Fruit fly (Drosophila melanogaster) whole organism, prepupa: ENCODE results near the gene CG2865.

ENCODE experiments used
- CG11762 ChIP-seq: fragments of 200-800 bp; sonication (Bioruptor generic); optimal IDR thresholded peaks from 3 replicates; lab custom pipeline; 2016; ENCODE audit warnings: missing biosample characterization, missing genetic modification characterization; ENCODE audit not compliant: insufficient read depth
- CG16779 ChIP-seq: fragments of 200-800 bp; sonication (Bioruptor generic); optimal IDR thresholded peaks from 3 replicates; lab custom pipeline; 2017; ENCODE audit warnings: missing biosample characterization, mild to moderate bottlenecking, missing genetic modification characterization
- CG3919 ChIP-seq: fragments of 200-800 bp; sonication (Bioruptor generic); optimal IDR thresholded peaks from 3 replicates; lab custom pipeline; 2016; ENCODE audit warnings: missing biosample characterization, missing genetic modification characterization
- CG6163 ChIP-seq: fragments of 200-800 bp; sonication (Bioruptor generic); IDR thresholded peaks from 3 replicates; pipeline ENCODE4 v1.3.6; 2022; ENCODE audit warnings: missing biosample characterization, missing genetic modification characterization
- CG8119 ChIP-seq: fragments of 200-800 bp; sonication (Bioruptor generic); IDR thresholded peaks from 3 replicates; pipeline ENCODE4 v1.3.6; 2022; ENCODE audit warnings: missing biosample characterization, missing genetic modification characterization
- CG9139 ChIP-seq: fragments of 200-800 bp; sonication (Bioruptor generic); optimal IDR thresholded peaks from 3 replicates; lab custom pipeline; 2017; ENCODE audit warnings: missing biosample characterization, mild to moderate bottlenecking, missing genetic modification characterization
- Hr38 ChIP-seq: sonication (Bioruptor generic); optimal IDR thresholded peaks from 2 replicates; lab custom pipeline; 2016; ENCODE audit warnings: missing biosample characterization, missing genetic modification characterization
- Hr39 ChIP-seq: fragments of 200-800 bp; sonication (Bioruptor generic); optimal IDR thresholded peaks from 2 replicates; lab custom pipeline; 2016; ENCODE audit warnings: missing biosample characterization, missing genetic modification characterization
- Hr4 ChIP-seq: fragments of 200-800 bp; sonication (Bioruptor generic); optimal IDR thresholded peaks from 3 replicates; lab custom pipeline; 2016; ENCODE audit warnings: missing biosample characterization, missing genetic modification characterization
- Lpt ChIP-seq: fragments of 200-800 bp; sonication (Bioruptor generic); optimal IDR thresholded peaks from 3 replicates; lab custom pipeline; 2016; ENCODE audit warnings: missing biosample characterization, missing genetic modification characterization
- Smox ChIP-seq: fragments of 200-800 bp; sonication (Bioruptor generic); optimal IDR thresholded peaks from 3 replicates; lab custom pipeline; 2016; ENCODE audit warnings: missing biosample characterization, missing genetic modification characterization
- dsx ChIP-seq: fragments of 200-800 bp; optimal IDR thresholded peaks from 3 replicates; lab custom pipeline; 2019; ENCODE audit warnings: missing biosample characterization, mild to moderate bottlenecking, missing genetic modification characterization, moderate library complexity; ENCODE audit not compliant: poor library complexity, severe bottlenecking

DNA sequence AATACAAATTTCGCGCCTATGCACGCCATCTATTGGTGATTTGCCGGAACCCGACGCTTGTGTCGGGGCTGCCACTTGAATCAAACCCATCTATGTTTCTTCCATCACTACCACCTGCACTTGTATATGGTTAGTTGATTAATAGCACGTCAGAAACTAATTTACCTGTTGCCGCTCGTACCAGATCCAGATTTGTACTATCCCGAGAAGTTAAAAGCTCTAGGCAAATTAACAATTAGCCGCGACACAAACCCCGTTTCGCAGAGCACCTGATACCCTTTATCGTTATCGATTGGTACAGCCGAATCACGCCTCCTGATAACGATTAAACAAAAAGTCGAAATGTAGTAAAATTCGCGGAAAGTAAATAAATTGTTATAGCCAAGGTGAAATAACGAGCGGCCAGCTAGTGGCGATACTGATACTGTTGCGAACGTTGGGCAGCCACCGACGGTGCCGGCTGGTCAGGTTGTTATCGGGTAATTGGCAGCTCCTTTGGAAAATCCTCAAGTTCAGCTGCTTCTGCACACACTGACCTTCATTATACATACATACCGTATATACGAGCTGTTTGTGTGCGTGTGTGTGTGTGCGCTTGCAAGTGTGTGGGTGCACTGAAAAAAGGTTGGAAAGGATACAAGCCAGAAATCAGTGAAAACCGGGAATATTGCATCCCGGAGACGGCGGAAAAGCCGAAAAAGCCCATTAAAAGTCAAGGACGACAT lies 47.0 kb upstream of the CG2865 start:
- no peak for TF ChIP-seq CG8119
- TF ChIP-seq CG3919 (GFP tag; lab: Kevin White, UChicago) = no peak
- TF ChIP-seq Smox (GFP tag; lab: Kevin White, UChicago) = no peak
- TF ChIP-seq Hr38 (GFP tag; lab: Kevin White, UChicago) = no peak
- no peak for TF ChIP-seq CG9139
- no peak for TF ChIP-seq CG16779 (tag; lab: Kevin White, UChicago)
- no peak for TF ChIP-seq Hr39 (GFP tag; lab: Kevin White, UChicago)
- no peak for TF ChIP-seq Lpt
- TF ChIP-seq Hr4 (GFP tag; lab: Kevin White, UChicago) = no peak
- TF ChIP-seq CG11762 = no peak
- TF ChIP-seq CG6163 (GFP tag; lab: Robert Waterston, UW) = no peak
- no peak for TF ChIP-seq dsx (GFP tag; lab: Kevin White, UChicago)
